Worm (Caenorhabditis elegans) whole organism, late embryonic: ENCODE results near the gene C15H11.10.

Experiments used
- ahr-1 ChIP-seq: sonication (generic microtip); optimal IDR thresholded peaks from 2 replicates; lab custom pipeline; 2016; ENCODE audit warnings: missing genetic modification characterization, missing compliant biosample characterization
- ama-1 ChIP-seq: fragments of 150-350 bp; optimal IDR thresholded peaks from 2 replicates; lab custom pipeline; 2014
- ceh-22 ChIP-seq: sonication (generic microtip); optimal IDR thresholded peaks from 2 replicates; lab custom pipeline; 2017; ENCODE audit warnings: missing biosample characterization, missing genetic modification characterization
- ceh-6 ChIP-seq: fragments of 200-800 bp; sonication (Bioruptor generic); optimal IDR thresholded peaks from 2 replicates; lab custom pipeline; 2018; ENCODE audit warnings: mild to moderate bottlenecking, missing genetic modification characterization, missing compliant biosample characterization
- dmd-4 ChIP-seq: sonication (generic microtip); optimal IDR thresholded peaks from 2 replicates; lab custom pipeline; 2016; ENCODE audit warnings: borderline replicate concordance, missing genetic modification characterization, missing compliant biosample characterization
- elt-2 ChIP-seq: sonication (generic microtip); optimal IDR thresholded peaks from 2 replicates; lab custom pipeline; 2016; ENCODE audit warnings: missing genetic modification reagents, missing genetic modification characterization, missing compliant biosample characterization
- lin-11 ChIP-seq: fragments of 200-800 bp; sonication (Bioruptor generic); optimal IDR thresholded peaks from 2 replicates; lab custom pipeline; 2018; ENCODE audit warnings: mild to moderate bottlenecking, missing genetic modification characterization, missing compliant biosample characterization
- ztf-16 ChIP-seq: sonication (generic microtip); optimal IDR thresholded peaks from 2 replicates; lab custom pipeline; 2017; ENCODE audit warnings: missing genetic modification characterization, missing compliant biosample characterization

DNA sequence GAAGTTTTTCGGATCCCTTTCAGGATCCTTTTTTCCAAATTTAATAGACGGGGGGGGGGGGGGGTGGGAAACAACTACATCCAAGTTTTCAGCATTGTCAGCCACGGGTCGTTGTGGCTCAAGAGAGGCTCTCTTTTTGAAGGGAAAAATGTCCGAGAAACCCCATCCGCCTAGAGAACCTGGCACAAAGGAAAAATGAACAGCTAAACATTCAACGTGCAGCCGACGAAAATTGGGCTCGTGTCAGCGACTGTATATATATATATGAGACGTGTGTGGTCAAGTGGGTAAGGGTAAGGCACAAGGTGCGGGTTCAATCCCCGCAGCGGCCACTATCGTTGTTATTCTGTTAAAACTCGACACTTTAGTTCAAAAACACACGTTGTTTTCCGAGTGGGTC is 33.4 kb upstream of the C15H11.10 start, which contains the start of gene Y49A3A.4:
- TF ChIP-seq ceh-6 (GFP tag; lab: Kevin White, UChicago) (no peak), ztf-16 (tag; lab: Kevin White, UChicago) (no peak), dmd-4 (tag; lab: Kevin White, UChicago) (no peak), lin-11 (tag; lab: Kevin White, UChicago) (no peak), ama-1 (no peak), ahr-1 (tag; lab: Kevin White, UChicago) (no peak), elt-2 (tag; lab: Kevin White, UChicago) (no peak), ceh-22 (no peak)
